Worm (Caenorhabditis elegans) whole organism, young adult: Measurements from ENCODE around the gene F54F2.14.

Experiments
- B0336.3 ChIP-seq: fragments of 200-800 bp; sonication (Bioruptor generic); IDR thresholded peaks from 2 replicates; pipeline ENCODE4 v1.3.6; 2022; ENCODE audit warnings: missing genetic modification characterization, missing compliant biosample characterization
- C06A6.2 ChIP-seq: fragments of 200-800 bp; sonication (Bioruptor generic); conservative IDR thresholded peaks from 2 replicates; pipeline ENCODE4 v1.3.6; 2022; ENCODE audit warnings: missing genetic modification characterization, missing compliant biosample characterization
- C17E4.6 ChIP-seq: fragments of 200-800 bp; sonication (Bioruptor generic); IDR thresholded peaks from 2 replicates; pipeline ENCODE4 v1.3.6; 2022; ENCODE audit warnings: missing genetic modification reagents, missing genetic modification characterization, missing compliant biosample characterization
- F10E7.11 ChIP-seq: sonication (generic microtip); optimal IDR thresholded peaks from 2 replicates; lab custom pipeline; 2017; ENCODE audit warnings: mild to moderate bottlenecking, missing genetic modification characterization, moderate library complexity, missing compliant biosample characterization
- K11D2.4 ChIP-seq: fragments of 200-800 bp; sonication (Bioruptor generic); IDR thresholded peaks from 2 replicates; pipeline ENCODE4 v1.3.6; 2022; ENCODE audit warnings: missing genetic modification reagents, missing genetic modification characterization, missing compliant biosample characterization
- K12H6.12 ChIP-seq: fragments of 200-800 bp; sonication (Bioruptor generic); optimal IDR thresholded peaks from 2 replicates; lab custom pipeline; 2018; ENCODE audit warnings: mild to moderate bottlenecking, missing genetic modification characterization, missing compliant biosample characterization
- T26A5.8 ChIP-seq: sonication (generic microtip); optimal IDR thresholded peaks from 2 replicates; lab custom pipeline; 2016; ENCODE audit warnings: missing genetic modification characterization, missing compliant biosample characterization
- Y56A3A.18 ChIP-seq: fragments of 200-800 bp; sonication (Bioruptor generic); IDR thresholded peaks from 2 replicates; pipeline ENCODE4 v1.3.6; 2022; ENCODE audit warnings: missing genetic modification reagents, missing genetic modification characterization, missing compliant biosample characterization
- Y67H2A.10 ChIP-seq: fragments of 200-800 bp; sonication (Bioruptor generic); conservative IDR thresholded peaks from 2 replicates; pipeline ENCODE4 v1.3.6; 2022; ENCODE audit warnings: missing genetic modification reagents, missing genetic modification characterization, missing compliant biosample characterization
- atf-7 ChIP-seq: sonication (generic microtip); optimal IDR thresholded peaks from 2 replicates; lab custom pipeline; 2017; ENCODE audit warnings: mild to moderate bottlenecking, missing genetic modification characterization, missing compliant biosample characterization
- athp-1 ChIP-seq: sonication (generic microtip); optimal IDR thresholded peaks from 2 replicates; lab custom pipeline; 2017; ENCODE audit warnings: mild to moderate bottlenecking, missing genetic modification characterization, missing compliant biosample characterization
- attf-5 ChIP-seq: fragments of 200-800 bp; sonication (Bioruptor generic); optimal IDR thresholded peaks from 2 replicates; lab custom pipeline; 2018; ENCODE audit warnings: mild to moderate bottlenecking, missing genetic modification characterization, missing compliant biosample characterization
- bed-1 ChIP-seq: fragments of 200-800 bp; sonication (Bioruptor generic); IDR thresholded peaks from 2 replicates; pipeline ENCODE4 v1.3.6; 2022; ENCODE audit warnings: missing genetic modification reagents, missing genetic modification characterization, missing compliant biosample characterization
- bed-2 ChIP-seq: fragments of 200-800 bp; sonication (Bioruptor generic); IDR thresholded peaks from 2 replicates; pipeline ENCODE4 v1.3.6; 2022; ENCODE audit warnings: missing genetic modification reagents, missing genetic modification characterization, missing compliant biosample characterization
- cebp-1 ChIP-seq, 2 experiments: fragments of 200-800 bp in 1 of 2; sonication (Bioruptor generic) in 1 of 2; sonication (generic microtip) in 1 of 2; IDR thresholded peaks in 1 of 2; optimal IDR thresholded peaks in 1 of 2; 2 replicates each; pipeline versions ENCODE4 v1.3.6 to Lab custom; 2017 to 2022; ENCODE audit warnings: missing compliant biosample characterization in 2 of 2, missing genetic modification characterization in 2 of 2, mild to moderate bottlenecking in 1 of 2, missing genetic modification reagents in 1 of 2, moderate library complexity in 1 of 2
- cebp-2 ChIP-seq: fragments of 200-800 bp; sonication (Bioruptor generic); IDR thresholded peaks from 2 replicates; pipeline ENCODE4 v1.3.6; 2022; ENCODE audit warnings: missing genetic modification characterization, missing compliant biosample characterization
- ceh-27 ChIP-seq: fragments of 200-800 bp; sonication (Bioruptor generic); optimal IDR thresholded peaks from 2 replicates; lab custom pipeline; 2018; ENCODE audit warnings: mild to moderate bottlenecking, missing genetic modification characterization, moderate library complexity, missing compliant biosample characterization
- ceh-79 ChIP-seq: sonication (generic microtip); optimal IDR thresholded peaks from 2 replicates; lab custom pipeline; 2017; ENCODE audit warnings: mild to moderate bottlenecking, missing genetic modification characterization, missing compliant biosample characterization
- chd-7 ChIP-seq: sonication (generic microtip); optimal IDR thresholded peaks from 2 replicates; lab custom pipeline; 2016; ENCODE audit warnings: mild to moderate bottlenecking, missing genetic modification characterization, moderate library complexity, missing compliant biosample characterization
- die-1 ChIP-seq: sonication (generic microtip); optimal IDR thresholded peaks from 2 replicates; lab custom pipeline; 2016; ENCODE audit warnings: missing genotype, mild to moderate bottlenecking, missing genetic modification characterization, missing compliant biosample characterization
- dox-1 ChIP-seq: fragments of 200-800 bp; sonication (Bioruptor generic); IDR thresholded peaks from 2 replicates; pipeline ENCODE4 v1.3.6; 2022; ENCODE audit warnings: missing genetic modification reagents, missing genetic modification characterization, missing compliant biosample characterization
- dpl-1 ChIP-seq: fragments of 150-350 bp; optimal IDR thresholded peaks from 2 replicates; lab custom pipeline; 2014; ENCODE audit warnings: missing biosample characterization, missing genetic modification reagents, missing genetic modification characterization
- egrh-3 ChIP-seq: fragments of 200-800 bp; sonication (Bioruptor generic); IDR thresholded peaks from 2 replicates; pipeline ENCODE4 v1.3.6; 2022; ENCODE audit warnings: missing genetic modification reagents, missing genetic modification characterization, missing compliant biosample characterization
- ets-4 ChIP-seq: fragments of 200-800 bp; sonication (Bioruptor generic); optimal IDR thresholded peaks from 2 replicates; lab custom pipeline; 2018; ENCODE audit warnings: mild to moderate bottlenecking, missing genetic modification characterization, missing compliant biosample characterization
- fkh-3 ChIP-seq: sonication (generic microtip); optimal IDR thresholded peaks from 2 replicates; lab custom pipeline; 2016; ENCODE audit warnings: mild to moderate bottlenecking, missing genetic modification characterization, missing compliant biosample characterization
- him-1 ChIP-seq: sonication (generic microtip); optimal IDR thresholded peaks from 2 replicates; lab custom pipeline; 2016; ENCODE audit warnings: missing genotype, missing genetic modification reagents, missing genetic modification characterization, missing compliant biosample characterization
- hlh-12 ChIP-seq: sonication (generic microtip); optimal IDR thresholded peaks from 2 replicates; lab custom pipeline; 2016; ENCODE audit warnings: missing genetic modification characterization, missing compliant biosample characterization
- hmg-20 ChIP-seq: fragments of 200-800 bp; sonication (Bioruptor generic); IDR thresholded peaks from 2 replicates; pipeline ENCODE4 v1.3.6; 2022; ENCODE audit warnings: missing genetic modification reagents, missing genetic modification characterization, missing compliant biosample characterization
- lag-1 ChIP-seq: fragments of 200-800 bp; sonication (Bioruptor generic); IDR thresholded peaks from 2 replicates; pipeline ENCODE4 v1.3.6; 2022; ENCODE audit warnings: missing genetic modification reagents, missing genetic modification characterization, missing compliant biosample characterization
- let-526 ChIP-seq: fragments of 200-800 bp; sonication (Bioruptor generic); IDR thresholded peaks from 2 replicates; pipeline ENCODE4 v1.3.6; 2022; ENCODE audit warnings: missing genetic modification reagents, missing genetic modification characterization, missing compliant biosample characterization
- lin-26 ChIP-seq: fragments of 200-800 bp; sonication (Bioruptor generic); IDR thresholded peaks from 2 replicates; pipeline ENCODE4 v1.3.6; 2022; ENCODE audit warnings: missing genetic modification reagents, missing genetic modification characterization, missing compliant biosample characterization
- lin-54 ChIP-seq: fragments of 200-800 bp; sonication (Bioruptor generic); optimal IDR thresholded peaks from 2 replicates; lab custom pipeline; 2018; ENCODE audit warnings: mild to moderate bottlenecking, missing genetic modification characterization, missing compliant biosample characterization
- lir-1 ChIP-seq: fragments of 200-800 bp; sonication (Bioruptor generic); conservative IDR thresholded peaks from 2 replicates; pipeline ENCODE4 v1.3.6; 2022; ENCODE audit warnings: missing genetic modification reagents, missing genetic modification characterization, missing compliant biosample characterization
- lsy-27 ChIP-seq: sonication (generic microtip); optimal IDR thresholded peaks from 2 replicates; lab custom pipeline; 2017; ENCODE audit warnings: missing genetic modification characterization, mild to moderate bottlenecking, missing compliant biosample characterization, antibody characterized with exemption, missing genotype, borderline replicate concordance; ENCODE audit not compliant: insufficient read depth
- nhr-120 ChIP-seq: fragments of 200-800 bp; sonication (Bioruptor generic); IDR thresholded peaks from 2 replicates; pipeline ENCODE4 v1.3.6; 2022; ENCODE audit warnings: missing genetic modification characterization, missing compliant biosample characterization
- nhr-27 ChIP-seq: fragments of 200-800 bp; sonication (Bioruptor generic); optimal IDR thresholded peaks from 2 replicates; lab custom pipeline; 2018; ENCODE audit warnings: mild to moderate bottlenecking, missing genetic modification characterization, moderate library complexity, missing compliant biosample characterization
- nhr-90 ChIP-seq: sonication (generic microtip); optimal IDR thresholded peaks from 2 replicates; lab custom pipeline; 2016; ENCODE audit warnings: missing genotype, mild to moderate bottlenecking, missing genetic modification characterization, missing compliant biosample characterization
- pha-4 ChIP-seq: fragments of 150-350 bp; sonication (generic microtip); optimal IDR thresholded peaks from 2 replicates; lab custom pipeline; 2014; ENCODE audit warnings: missing biosample characterization, missing genetic modification reagents, missing genetic modification characterization
- rcor-1 ChIP-seq: fragments of 200-800 bp; sonication (Bioruptor generic); IDR thresholded peaks from 2 replicates; pipeline ENCODE4 v1.3.6; 2022; ENCODE audit warnings: missing genetic modification reagents, missing genetic modification characterization, missing compliant biosample characterization
- snpc-1.1 ChIP-seq: sonication (generic microtip); optimal IDR thresholded peaks from 2 replicates; lab custom pipeline; 2017; ENCODE audit warnings: missing genetic modification characterization, mild to moderate bottlenecking, missing compliant biosample characterization, antibody characterized with exemption, moderate library complexity, missing genotype, missing genetic modification reagents; ENCODE audit not compliant: insufficient read depth
- snpc-1.3 ChIP-seq: sonication (generic microtip); optimal IDR thresholded peaks from 2 replicates; lab custom pipeline; 2017; ENCODE audit warnings: missing genetic modification characterization, mild to moderate bottlenecking, missing compliant biosample characterization, antibody characterized with exemption, moderate library complexity, missing genotype, missing genetic modification reagents; ENCODE audit not compliant: insufficient read depth
- snpc-4 ChIP-seq, 5 experiments: fragments of 150-350 bp in 1 of 5; sonication (generic microtip) in 4 of 5; optimal IDR thresholded peaks; 2 replicates each; lab custom pipeline; 2014 to 2018; ENCODE audit warnings: missing genetic modification characterization in 5 of 5, missing biosample characterization in 3 of 5, antibody characterized with exemption in 2 of 5, mild to moderate bottlenecking in 2 of 5, missing compliant biosample characterization in 2 of 5, missing genotype in 2 of 5, moderate library complexity in 2 of 5, missing genetic modification reagents in 1 of 5
- unc-62 ChIP-seq: fragments of 150-350 bp; optimal IDR thresholded peaks from 2 replicates; lab custom pipeline; 2014; ENCODE audit warnings: missing biosample characterization, missing genetic modification reagents, missing genetic modification characterization
- ztf-22 ChIP-seq: fragments of 200-800 bp; sonication (Bioruptor generic); optimal IDR thresholded peaks from 2 replicates; lab custom pipeline; 2018; ENCODE audit warnings: mild to moderate bottlenecking, missing genetic modification characterization, moderate library complexity, missing compliant biosample characterization
- ztf-28 ChIP-seq: fragments of 200-800 bp; sonication (Bioruptor generic); IDR thresholded peaks from 2 replicates; pipeline ENCODE4 v1.3.6; 2022; ENCODE audit warnings: missing genetic modification reagents, missing genetic modification characterization, missing compliant biosample characterization
- ztf-6 ChIP-seq: fragments of 200-800 bp; sonication (Bioruptor generic); IDR thresholded peaks from 2 replicates; pipeline ENCODE4 v1.3.6; 2022; ENCODE audit warnings: missing genetic modification reagents, missing genetic modification characterization, missing compliant biosample characterization

Gene F54F2.14

ce11 chrIII:8795595-8796141, 4.3 kb downstream of the F54F2.14 start (continued):
- TF ChIP-seq athp-1 (tag; lab: Kevin White, UChicago): peak; percentile 79
- TF ChIP-seq lag-1 (GFP tag; lab: Robert Waterston, UW): no peak
- peak; percentile 25; the same call in 1 of the 2 replicates for TF ChIP-seq cebp-1 (GFP tag; IDR thresholded peaks at IDR 0.05; lab: Robert Waterston, UW)
- peak; percentile 88 for TF ChIP-seq cebp-1 (tag; optimal IDR thresholded peaks at IDR 0.05; lab: Kevin White, UChicago)
- TF ChIP-seq nhr-90 (tag; lab: Kevin White, UChicago): peak; percentile 60
- peak; percentile 37 for TF ChIP-seq egrh-3 (GFP tag; lab: Robert Waterston, UW)
- TF ChIP-seq chd-7 (tag; lab: Kevin White, UChicago): peak; percentile 96
- peak; percentile 90 for TF ChIP-seq dox-1 (GFP tag; lab: Robert Waterston, UW)
- peak; percentile 56; the same call in 1 of the 2 replicates for TF ChIP-seq bed-1 (GFP tag; lab: Robert Waterston, UW)
- peak; percentile 46; the same call in 1 of the 2 replicates for TF ChIP-seq Y67H2A.10 (GFP tag; lab: Robert Waterston, UW)
- no peak for TF ChIP-seq snpc-1.1
- peak; percentile 86 for TF ChIP-seq atf-7 (tag; lab: Kevin White, UChicago)
- no peak for TF ChIP-seq hlh-12 (tag; lab: Kevin White, UChicago)
- TF ChIP-seq cebp-2 (GFP tag; lab: Robert Waterston, UW): no peak
- no peak for TF ChIP-seq him-1 (tag; lab: Kevin White, UChicago)
- no peak for TF ChIP-seq hmg-20
- TF ChIP-seq K11D2.4: peak; percentile 91
- TF ChIP-seq K12H6.12 (tag; lab: Kevin White, UChicago): peak; percentile 96
- TF ChIP-seq die-1 (tag; lab: Kevin White, UChicago): peak; percentile 82
- peak; percentile 45; the same call in 1 of the 2 replicates for TF ChIP-seq lir-1 (GFP tag; lab: Robert Waterston, UW)
- peak; percentile 71; the same call in 1 of the 2 replicates for TF ChIP-seq lin-26
- TF ChIP-seq F10E7.11 (tag; lab: Kevin White, UChicago): peak; percentile 55
- peak; percentile 69; the same call in 1 of the 2 replicates for TF ChIP-seq bed-2
- TF ChIP-seq ztf-28 (GFP tag; lab: Robert Waterston, UW): no peak
- TF ChIP-seq ets-4 (GFP tag; lab: Kevin White, UChicago): peak; percentile 61
- TF ChIP-seq nhr-120 (GFP tag; lab: Robert Waterston, UW): no peak
- peak; percentile 56; the same call in 1 of the 2 replicates for TF ChIP-seq ztf-6
- peak; percentile 49 for TF ChIP-seq pha-4 (tag; lab: Kevin White, UChicago)
- TF ChIP-seq let-526: peak; percentile 54; the same call in 1 of the 2 replicates
- TF ChIP-seq C17E4.6 (GFP tag; lab: Robert Waterston, UW): no peak
- peak; percentile 95 for TF ChIP-seq attf-5 (GFP tag; lab: Kevin White, UChicago)
- TF ChIP-seq ztf-22: peak; percentile 43
- peak; percentile 44 for TF ChIP-seq lin-54 (GFP tag; lab: Kevin White, UChicago)
- TF ChIP-seq fkh-3 (tag; lab: Kevin White, UChicago): no peak
- peak; percentile 89 for TF ChIP-seq C06A6.2 (GFP tag; lab: Robert Waterston, UW)
- peak; percentile 93 for TF ChIP-seq ceh-27 (GFP tag; lab: Kevin White, UChicago)
- no peak for TF ChIP-seq Y56A3A.18
- no peak for TF ChIP-seq ceh-79 (tag; lab: Kevin White, UChicago)
- no peak for TF ChIP-seq T26A5.8 (tag; lab: Kevin White, UChicago)
- no peak for TF ChIP-seq nhr-27 (tag; lab: Kevin White, UChicago)
- peak; percentile 75; the same call in 1 of the 2 replicates for TF ChIP-seq B0336.3 (GFP tag; lab: Robert Waterston, UW)
- peak; percentile 87 for TF ChIP-seq snpc-4 (GFP tag; optimal IDR thresholded peaks at IDR 0.05; lab: Kevin White, UChicago)
- peak; percentile 89 to 91 (median 90) for TF ChIP-seq snpc-4 (tag; optimal IDR thresholded peaks at IDR 0.05; lab: Kevin White, UChicago)
- no peak for TF ChIP-seq lsy-27
- peak; percentile 63 for TF ChIP-seq unc-62 (GFP tag; lab: Kevin White, UChicago)
- peak; percentile 6 for TF ChIP-seq dpl-1
- TF ChIP-seq snpc-1.3 (tag; lab: Kevin White, UChicago): peak; percentile 49
- peak; percentile 66 for TF ChIP-seq rcor-1 (GFP tag; lab: Robert Waterston, UW)
